Fruit fly (Drosophila melanogaster) whole organism, prepupa: ENCODE data around the gene CG33795.

ENCODE experiments used
- Blimp-1 ChIP-seq: fragments of 200-800 bp; sonication (Bioruptor generic); optimal IDR thresholded peaks from 3 replicates; lab custom pipeline; 2017; ENCODE audit warnings: missing biosample characterization, missing genetic modification characterization, mild to moderate bottlenecking, moderate library complexity, missing genetic modification reagents
- CG10631 ChIP-seq: fragments of 200-800 bp; sonication (Bioruptor generic); optimal IDR thresholded peaks from 2 replicates; lab custom pipeline; 2016; ENCODE audit warnings: missing biosample characterization, missing genetic modification characterization
- CG10669 ChIP-seq: fragments of 200-800 bp; sonication (Bioruptor generic); optimal IDR thresholded peaks from 3 replicates; lab custom pipeline; 2018; ENCODE audit warnings: missing biosample characterization, mild to moderate bottlenecking, missing genetic modification characterization, moderate library complexity
- CG11294 ChIP-seq: fragments of 200-800 bp; sonication (Bioruptor generic); IDR thresholded peaks from 2 replicates; pipeline ENCODE4 v1.3.6; 2022; ENCODE audit warnings: missing biosample characterization, missing genetic modification characterization
- CG11762 ChIP-seq: fragments of 200-800 bp; sonication (Bioruptor generic); optimal IDR thresholded peaks from 3 replicates; lab custom pipeline; 2016; ENCODE audit warnings: missing biosample characterization, missing genetic modification characterization; ENCODE audit not compliant: insufficient read depth
- CG11902 ChIP-seq: fragments of 200-800 bp; sonication (Bioruptor generic); optimal IDR thresholded peaks from 3 replicates; lab custom pipeline; 2016; ENCODE audit warnings: missing biosample characterization, missing genetic modification characterization
- CG15336 ChIP-seq: fragments of 200-800 bp; sonication (Bioruptor generic); IDR thresholded peaks from 2 replicates; pipeline ENCODE4 v1.3.6; 2022; ENCODE audit warnings: missing biosample characterization, missing genetic modification characterization
- CG1621 ChIP-seq: fragments of 200-800 bp; sonication (Bioruptor generic); optimal IDR thresholded peaks from 3 replicates; lab custom pipeline; 2018; ENCODE audit warnings: missing biosample characterization, mild to moderate bottlenecking, missing genetic modification characterization
- CG16779 ChIP-seq: fragments of 200-800 bp; sonication (Bioruptor generic); optimal IDR thresholded peaks from 3 replicates; lab custom pipeline; 2017; ENCODE audit warnings: missing biosample characterization, mild to moderate bottlenecking, missing genetic modification characterization
- CG31627 ChIP-seq: fragments of 200-800 bp; sonication (Bioruptor generic); optimal IDR thresholded peaks from 3 replicates; lab custom pipeline; 2016; ENCODE audit warnings: missing biosample characterization, missing genetic modification characterization
- CG32006 ChIP-seq: fragments of 200-800 bp; sonication (Bioruptor generic); optimal IDR thresholded peaks from 3 replicates; lab custom pipeline; 2017; ENCODE audit warnings: missing biosample characterization, mild to moderate bottlenecking, missing genetic modification characterization
- CG34406 ChIP-seq: fragments of 200-800 bp; sonication (Bioruptor generic); optimal IDR thresholded peaks from 3 replicates; lab custom pipeline; 2016; ENCODE audit warnings: missing biosample characterization, missing genetic modification characterization
- CG3919 ChIP-seq: fragments of 200-800 bp; sonication (Bioruptor generic); optimal IDR thresholded peaks from 3 replicates; lab custom pipeline; 2016; ENCODE audit warnings: missing biosample characterization, missing genetic modification characterization
- CG6163 ChIP-seq: fragments of 200-800 bp; sonication (Bioruptor generic); IDR thresholded peaks from 3 replicates; pipeline ENCODE4 v1.3.6; 2022; ENCODE audit warnings: missing biosample characterization, missing genetic modification characterization
- CG6276 ChIP-seq: fragments of 200-800 bp; sonication (Bioruptor generic); optimal IDR thresholded peaks from 2 replicates; lab custom pipeline; 2017; ENCODE audit warnings: missing biosample characterization, mild to moderate bottlenecking, missing genetic modification characterization
- CG6792 ChIP-seq: fragments of 200-800 bp; sonication (Bioruptor generic); optimal IDR thresholded peaks from 3 replicates; lab custom pipeline; 2016; ENCODE audit warnings: missing biosample characterization, missing genetic modification characterization
- CG6854 ChIP-seq: fragments of 200-800 bp; sonication (Bioruptor generic); optimal IDR thresholded peaks from 2 replicates; lab custom pipeline; 2017; ENCODE audit warnings: missing biosample characterization, mild to moderate bottlenecking, missing genetic modification characterization
- CG8119 ChIP-seq: fragments of 200-800 bp; sonication (Bioruptor generic); IDR thresholded peaks from 3 replicates; pipeline ENCODE4 v1.3.6; 2022; ENCODE audit warnings: missing biosample characterization, missing genetic modification characterization
- CG8319 ChIP-seq: fragments of 200-800 bp; sonication (Bioruptor generic); optimal IDR thresholded peaks from 3 replicates; lab custom pipeline; 2016; ENCODE audit warnings: missing biosample characterization, missing genetic modification characterization
- CG8632 ChIP-seq: fragments of 200-800 bp; sonication (Bioruptor generic); optimal IDR thresholded peaks from 3 replicates; lab custom pipeline; 2016; ENCODE audit warnings: missing biosample characterization, missing genetic modification characterization
- CG9139 ChIP-seq: fragments of 200-800 bp; sonication (Bioruptor generic); optimal IDR thresholded peaks from 3 replicates; lab custom pipeline; 2017; ENCODE audit warnings: missing biosample characterization, mild to moderate bottlenecking, missing genetic modification characterization
- Eip78C ChIP-seq: fragments of 200-800 bp; sonication (Bioruptor generic); peaks from one replicate; lab custom pipeline; 2016; ENCODE audit warnings: missing biosample characterization, missing genetic modification characterization
- Ets96B ChIP-seq: fragments of 200-800 bp; optimal IDR thresholded peaks from 2 replicates; lab custom pipeline; 2019; ENCODE audit warnings: missing biosample characterization, mild to moderate bottlenecking, missing genetic modification characterization, moderate library complexity
- Gug ChIP-seq: fragments of 200-800 bp; sonication (Bioruptor generic); IDR thresholded peaks from 2 replicates; pipeline ENCODE4 v1.3.6; 2022; ENCODE audit warnings: missing biosample characterization, missing genetic modification characterization
- Hr38 ChIP-seq: sonication (Bioruptor generic); optimal IDR thresholded peaks from 2 replicates; lab custom pipeline; 2016; ENCODE audit warnings: missing biosample characterization, missing genetic modification characterization
- OdsH ChIP-seq: fragments of 200-800 bp; sonication (Bioruptor generic); optimal IDR thresholded peaks from 3 replicates; lab custom pipeline; 2016; ENCODE audit warnings: missing biosample characterization, missing genetic modification characterization
- Smox ChIP-seq: fragments of 200-800 bp; sonication (Bioruptor generic); optimal IDR thresholded peaks from 3 replicates; lab custom pipeline; 2016; ENCODE audit warnings: missing biosample characterization, missing genetic modification characterization
- Sox15 ChIP-seq: fragments of 200-800 bp; sonication (Bioruptor generic); optimal IDR thresholded peaks from 3 replicates; lab custom pipeline; 2016; ENCODE audit warnings: missing biosample characterization, missing genetic modification characterization
- acj6 ChIP-seq: fragments of 200-800 bp; sonication (Bioruptor generic); optimal IDR thresholded peaks from 3 replicates; lab custom pipeline; 2016; ENCODE audit warnings: missing biosample characterization, missing genetic modification characterization
- cyc ChIP-seq: fragments of 200-800 bp; sonication (Bioruptor generic); optimal IDR thresholded peaks from 3 replicates; lab custom pipeline; 2016; ENCODE audit warnings: missing biosample characterization, missing genetic modification characterization
- dac ChIP-seq: fragments of 200-800 bp; sonication (Bioruptor generic); optimal IDR thresholded peaks from 2 replicates; lab custom pipeline; 2017; ENCODE audit warnings: missing biosample characterization, mild to moderate bottlenecking, missing genetic modification characterization
- dsx ChIP-seq: fragments of 200-800 bp; optimal IDR thresholded peaks from 3 replicates; lab custom pipeline; 2019; ENCODE audit warnings: missing biosample characterization, mild to moderate bottlenecking, missing genetic modification characterization, moderate library complexity; ENCODE audit not compliant: poor library complexity, severe bottlenecking
- eg ChIP-seq: fragments of 200-800 bp; sonication (Bioruptor generic); IDR thresholded peaks from 3 replicates; pipeline ENCODE4 v1.3.6; 2022; ENCODE audit warnings: missing biosample characterization, missing genetic modification characterization
- fd85E ChIP-seq: fragments of 200-800 bp; sonication (Bioruptor generic); optimal IDR thresholded peaks from 3 replicates; lab custom pipeline; 2016; ENCODE audit warnings: missing biosample characterization, missing genetic modification characterization
- fkh ChIP-seq: fragments of 200-800 bp; sonication (Bioruptor generic); optimal IDR thresholded peaks from 3 replicates; lab custom pipeline; 2017; ENCODE audit warnings: missing biosample characterization, mild to moderate bottlenecking, missing genetic modification characterization, moderate library complexity
- net ChIP-seq: fragments of 200-800 bp; sonication (Bioruptor generic); optimal IDR thresholded peaks from 3 replicates; lab custom pipeline; 2016; ENCODE audit warnings: missing biosample characterization, missing genetic modification characterization
- pdm3 ChIP-seq: fragments of 200-800 bp; sonication (Bioruptor generic); optimal IDR thresholded peaks from 3 replicates; lab custom pipeline; 2016; ENCODE audit warnings: missing biosample characterization, missing genetic modification characterization
- ss ChIP-seq, 2 experiments: fragments of 200-800 bp; sonication (Bioruptor generic); optimal IDR thresholded peaks; 2 replicates in 1 of 2; 3 replicates in 1 of 2; lab custom pipeline; 2017 to 2018; ENCODE audit warnings: mild to moderate bottlenecking in 2 of 2, missing biosample characterization in 2 of 2, missing genetic modification characterization in 2 of 2, moderate library complexity in 1 of 2
- svp ChIP-seq: fragments of 200-800 bp; sonication (Bioruptor generic); peaks from one replicate; lab custom pipeline; 2016; ENCODE audit warnings: missing biosample characterization, missing genetic modification characterization
- topi ChIP-seq: fragments of 200-800 bp; sonication (Bioruptor generic); optimal IDR thresholded peaks from 3 replicates; lab custom pipeline; 2016; ENCODE audit warnings: missing biosample characterization, missing genetic modification characterization
- vri ChIP-seq: fragments of 200-800 bp; sonication (Bioruptor generic); optimal IDR thresholded peaks from 3 replicates; lab custom pipeline; 2016; ENCODE audit warnings: missing biosample characterization, mild to moderate bottlenecking, missing genetic modification characterization

Gene CG33795

dm6 chr3L:16157251-16158190 lies 13.7 kb downstream of the CG33795 start (continued):
- TF ChIP-seq topi (GFP tag; lab: Kevin White, UChicago) = peak; percentile 42
- peak; percentile 52 for TF ChIP-seq CG16779 (tag; lab: Kevin White, UChicago)
- peak; percentile 52; the same call in 1 of the 2 replicates for TF ChIP-seq CG11294 (GFP tag; lab: Robert Waterston, UW)
- peak; percentile 57 for TF ChIP-seq pdm3
- no peak for TF ChIP-seq Hr38 (GFP tag; lab: Kevin White, UChicago)
- TF ChIP-seq OdsH (GFP tag; lab: Kevin White, UChicago) = peak; percentile 56
- TF ChIP-seq CG6792 = peak; percentile 7
- TF ChIP-seq CG6276 (GFP tag; lab: Kevin White, UChicago) = peak; percentile 64
- TF ChIP-seq vri (GFP tag; lab: Kevin White, UChicago) = no peak
- TF ChIP-seq dac (GFP tag; lab: Kevin White, UChicago) = no peak
- TF ChIP-seq CG10669 (GFP tag; lab: Kevin White, UChicago) = peak; percentile 47
- TF ChIP-seq CG8119 (GFP tag; lab: Robert Waterston, UW) = peak; percentile 70
- TF ChIP-seq Sox15 (GFP tag; lab: Kevin White, UChicago) = no peak
- no peak for TF ChIP-seq CG11902 (GFP tag; lab: Kevin White, UChicago)
- no peak for TF ChIP-seq Blimp-1 (GFP tag; lab: Kevin White, UChicago)
- no peak for TF ChIP-seq CG1621
- peak; percentile 61 for TF ChIP-seq Gug
- peak; percentile 40; the same call in 2 of the 3 replicates for TF ChIP-seq eg (GFP tag; lab: Robert Waterston, UW)
- peak; percentile 41 for TF ChIP-seq CG11762 (GFP tag; lab: Kevin White, UChicago)
- peak in 1 of 2 experiments; percentile 51 for TF ChIP-seq ss (GFP tag; optimal IDR thresholded peaks at IDR 0.05; lab: Kevin White, UChicago)
- peak; percentile 62 for TF ChIP-seq CG10631
- TF ChIP-seq CG8632 (GFP tag; lab: Kevin White, UChicago) = peak; percentile 33
- peak; percentile 16 for TF ChIP-seq net
- no peak for TF ChIP-seq fkh
- no peak for TF ChIP-seq fd85E (GFP tag; lab: Kevin White, UChicago)
- TF ChIP-seq CG32006 (GFP tag; lab: Kevin White, UChicago) = peak; percentile 84
- peak; percentile 64 for TF ChIP-seq acj6 (GFP tag; lab: Kevin White, UChicago)
- no peak for TF ChIP-seq CG9139 (GFP tag; lab: Kevin White, UChicago)
- TF ChIP-seq CG31627 (GFP tag; lab: Kevin White, UChicago) = peak; percentile 37
- peak; percentile 28 for TF ChIP-seq Ets96B (tag; lab: Kevin White, UChicago)
- TF ChIP-seq CG8319 (GFP tag; lab: Kevin White, UChicago) = peak; percentile 40
- peak; percentile 58 for TF ChIP-seq CG3919 (GFP tag; lab: Kevin White, UChicago)
- peak; percentile 62 for TF ChIP-seq svp (GFP tag; lab: Kevin White, UChicago)
- TF ChIP-seq Eip78C (GFP tag; lab: Kevin White, UChicago) = peak; percentile 90
- peak; percentile 26 for TF ChIP-seq Smox
- peak; percentile 11 for TF ChIP-seq cyc (GFP tag; lab: Kevin White, UChicago)
- TF ChIP-seq CG15336 (GFP tag; lab: Robert Waterston, UW) = no peak
- TF ChIP-seq CG6163 (GFP tag; lab: Robert Waterston, UW) = peak; percentile 51; the same call in 1 of the 3 replicates
- TF ChIP-seq CG34406 (GFP tag; lab: Kevin White, UChicago) = peak; percentile 37
- TF ChIP-seq dsx (GFP tag; lab: Kevin White, UChicago) = peak; percentile 9
- TF ChIP-seq CG6854 (GFP tag; lab: Kevin White, UChicago) = no peak
